Worm (Caenorhabditis elegans): Measurements from ENCODE around the gene F53A2.1.

ce11 chrIII:13316935-13317334 lies 7.7 kb downstream of the F53A2.1 start:
- TF ChIP-seq T20F7.1 (GFP tag; optimal IDR thresholded peaks at IDR 0.05) (no peak), unc-39 (tag; optimal IDR thresholded peaks at IDR 0.05) (no peak), hmg-1.1 (GFP tag; IDR thresholded peaks at IDR 0.05) (no peak), daf-12 (tag; optimal IDR thresholded peaks at IDR 0.05) (no peak), tag-97 (GFP tag; IDR thresholded peaks at IDR 0.05) (no peak), ama-1 (optimal IDR thresholded peaks at IDR 0.05) (no peak), aha-1 (tag) (no peak), ceh-82 (tag; optimal IDR thresholded peaks at IDR 0.05) (no peak), nhr-10 (tag; optimal IDR thresholded peaks at IDR 0.05) (no peak), dpl-1 (GFP tag; optimal IDR thresholded peaks at IDR 0.05) (no peak), nhr-6 (tag; optimal IDR thresholded peaks at IDR 0.05) (no peak), nhr-25 (tag; optimal IDR thresholded peaks at IDR 0.05; ENCODE audit: borderline replicate concordance, insufficient read depth) (no peak), zag-1 (tag; optimal IDR thresholded peaks at IDR 0.05) (no peak), nhr-11 (tag; optimal IDR thresholded peaks at IDR 0.05) (no peak)

Measured in whole organism, L4 larva.